Worm (Caenorhabditis elegans) whole organism, L4/young adult: Measurements from ENCODE around the gene sfxn-1.5.

Experiments used
- W03F9.2 ChIP-seq: fragments of 150-350 bp; optimal IDR thresholded peaks from 2 replicates; lab custom pipeline; 2014; ENCODE audit warnings: missing biosample characterization, missing genetic modification characterization
- dao-5 ChIP-seq: sonication (generic microtip); optimal IDR thresholded peaks from 2 replicates; lab custom pipeline; 2016; ENCODE audit warnings: missing genotype, missing genetic modification characterization, moderate library complexity, missing compliant biosample characterization

DNA sequence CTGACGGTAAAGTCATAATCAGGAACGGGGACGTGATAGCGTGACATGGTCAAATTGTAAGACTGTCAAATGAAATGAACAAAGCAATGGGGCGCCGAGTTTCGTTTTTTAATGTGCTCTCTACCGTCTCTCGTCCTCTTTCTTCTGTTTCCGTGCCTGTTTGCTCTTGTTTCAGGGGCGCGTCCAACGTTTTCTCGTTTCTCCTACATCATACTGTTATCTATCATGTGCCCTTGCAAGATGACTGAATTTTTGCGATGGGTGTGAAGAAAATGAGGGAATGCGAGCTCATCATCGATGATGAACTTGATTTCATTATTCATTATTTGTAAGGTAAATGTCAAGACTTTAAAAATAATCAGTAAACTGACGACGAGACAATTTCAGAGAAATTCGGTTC, 19.4 kb upstream of the sfxn-1.5 start, which contains the start of gene T04F8.7:
- TF ChIP-seq dao-5 (tag; lab: Kevin White, UChicago) (no peak), W03F9.2 (tag; lab: Kevin White, UChicago) (no peak)
